Worm (Caenorhabditis elegans): Measurements from ENCODE around the gene usp-33.

Gene usp-33

DNA sequence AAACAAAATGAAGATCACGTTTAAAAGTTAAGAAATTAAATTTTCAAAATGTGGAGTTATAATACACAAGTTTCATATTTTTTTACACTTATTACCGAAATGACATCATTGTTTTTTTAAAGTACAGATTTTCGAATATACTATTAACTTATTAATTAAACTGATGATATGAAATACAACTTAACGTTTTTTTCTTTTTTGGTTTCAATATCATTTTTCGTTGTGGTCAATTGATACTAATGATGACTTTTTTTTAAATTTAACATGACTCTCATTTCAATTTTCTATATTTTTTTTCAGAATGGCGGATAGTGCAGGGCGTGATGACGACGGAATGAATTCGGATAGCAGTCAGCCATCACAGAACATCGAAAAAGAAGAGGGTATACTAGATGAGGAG is at the start of gene usp-33:
TSS of gene usp-33 (plus strand) at position 301 of the 400 bp plus-strand sequence.
- TF ChIP-seq him-1 (tag; optimal IDR thresholded peaks at IDR 0.05), result no peak
- no peak for TF ChIP-seq W03F9.2 (tag; optimal IDR thresholded peaks at IDR 0.05)
- no peak for TF ChIP-seq dao-5 (tag; optimal IDR thresholded peaks at IDR 0.05)

DNA sequence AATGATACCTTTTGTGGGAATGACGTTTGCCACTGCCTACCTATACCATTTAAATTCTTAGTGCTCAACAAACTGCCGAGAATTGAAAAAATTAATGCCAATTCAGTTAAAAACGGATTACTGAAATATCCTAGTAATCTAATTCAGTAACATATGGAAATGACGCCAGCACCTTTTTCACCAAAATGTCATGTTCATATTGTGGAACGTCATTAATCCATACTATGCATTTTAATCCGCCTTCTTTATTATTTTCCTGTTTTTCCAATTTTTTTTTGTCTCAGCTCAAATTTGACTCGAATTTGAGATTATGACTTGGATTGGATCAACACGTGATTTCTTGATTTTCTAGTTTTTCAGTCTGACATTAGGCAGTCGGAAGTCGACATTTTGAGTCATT is 49.7 kb upstream of the usp-33 start:
- TF ChIP-seq him-1 (tag; optimal IDR thresholded peaks at IDR 0.05) (no peak), W03F9.2 (tag; optimal IDR thresholded peaks at IDR 0.05) (no peak), dao-5 (tag; optimal IDR thresholded peaks at IDR 0.05) (no peak)

- TF ChIP-seq him-1 (tag; optimal IDR thresholded peaks at IDR 0.05), result no peak
- no peak for TF ChIP-seq W03F9.2 (tag; optimal IDR thresholded peaks at IDR 0.05)
- no peak for TF ChIP-seq dao-5 (tag; optimal IDR thresholded peaks at IDR 0.05)
These were observed 46.5 kb upstream of the usp-33 start for ce11 chrX:15544671-15545070.

- TF ChIP-seq dao-5 (tag; optimal IDR thresholded peaks at IDR 0.05), result no peak
These were observed 45.7 kb upstream of the usp-33 start for ce11 chrX:15545485-15545884.

DNA sequence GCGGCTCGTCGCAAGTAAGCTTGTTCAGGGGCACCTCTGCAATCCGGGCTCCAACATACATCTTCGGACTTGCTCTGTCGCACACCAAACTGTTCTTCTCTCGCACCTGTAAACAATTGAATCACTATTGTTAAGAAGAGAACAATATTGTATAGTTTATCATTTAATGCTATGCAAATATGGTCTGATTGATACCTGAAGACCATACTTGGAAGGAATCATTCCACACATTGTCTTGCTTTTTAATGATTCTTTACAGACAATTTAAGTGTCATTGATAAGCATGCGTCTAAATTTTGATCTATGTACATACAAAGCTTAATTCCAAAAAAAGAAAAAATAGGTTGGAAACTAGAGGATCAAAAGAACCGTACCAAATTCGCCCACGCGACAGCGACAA is 44.2 kb upstream of the usp-33 start:
- TF ChIP-seq W03F9.2 (tag; optimal IDR thresholded peaks at IDR 0.05), result no peak
- no peak for TF ChIP-seq dao-5 (tag; optimal IDR thresholded peaks at IDR 0.05)
- TF ChIP-seq him-1 (tag; optimal IDR thresholded peaks at IDR 0.05), result no peak

- no peak for TF ChIP-seq W03F9.2 (tag; optimal IDR thresholded peaks at IDR 0.05)
- no peak for TF ChIP-seq him-1 (tag; optimal IDR thresholded peaks at IDR 0.05)
- TF ChIP-seq dao-5 (tag; optimal IDR thresholded peaks at IDR 0.05), result no peak
These were observed 43.3 kb upstream of the usp-33 start for ce11 chrX:15547896-15548295.

- TF ChIP-seq him-1 (tag; optimal IDR thresholded peaks at IDR 0.05) (no peak), W03F9.2 (tag; optimal IDR thresholded peaks at IDR 0.05) (no peak), dao-5 (tag; optimal IDR thresholded peaks at IDR 0.05) (no peak)
These were observed 40.4 kb upstream of the usp-33 start for ce11 chrX:15550769-15551168.

DNA sequence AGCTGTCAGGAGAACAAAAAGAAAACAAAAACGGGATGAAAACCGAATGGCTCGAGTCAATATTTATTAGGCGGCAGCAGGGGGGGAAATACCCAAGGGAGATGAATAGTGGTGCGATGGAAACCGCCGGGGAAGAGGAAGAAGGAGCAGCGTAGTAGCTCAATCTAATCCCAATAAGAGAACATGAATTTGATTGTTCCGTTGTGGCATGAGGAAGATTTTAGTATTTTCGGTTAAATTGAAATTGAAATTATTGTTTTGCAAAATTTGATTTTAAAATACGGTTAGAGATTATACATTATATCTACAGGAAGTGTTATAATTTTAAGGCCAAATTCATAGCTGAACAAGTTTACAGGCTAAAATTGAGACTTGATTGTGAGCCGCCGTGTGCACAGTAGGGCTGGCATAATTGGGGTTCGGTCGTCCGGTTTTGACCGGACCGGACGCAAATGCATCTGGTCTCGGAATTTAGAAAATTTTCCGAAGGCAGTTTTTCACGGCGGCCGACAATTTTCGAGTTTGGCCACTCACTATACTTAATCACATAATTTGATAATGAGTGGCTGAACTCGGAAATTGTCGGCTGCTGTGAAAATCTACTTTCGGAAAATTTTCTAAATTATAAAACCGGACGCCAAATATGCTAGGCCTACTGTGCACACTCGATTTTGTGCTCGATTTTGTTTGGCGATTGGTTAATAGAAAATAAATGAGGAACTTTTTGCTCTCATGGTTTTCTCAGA is 39.0 kb upstream of the usp-33 start:
- TF ChIP-seq W03F9.2 (tag; optimal IDR thresholded peaks at IDR 0.05) (no peak), dao-5 (tag; optimal IDR thresholded peaks at IDR 0.05) (no peak), him-1 (tag; optimal IDR thresholded peaks at IDR 0.05) (no peak)

DNA sequence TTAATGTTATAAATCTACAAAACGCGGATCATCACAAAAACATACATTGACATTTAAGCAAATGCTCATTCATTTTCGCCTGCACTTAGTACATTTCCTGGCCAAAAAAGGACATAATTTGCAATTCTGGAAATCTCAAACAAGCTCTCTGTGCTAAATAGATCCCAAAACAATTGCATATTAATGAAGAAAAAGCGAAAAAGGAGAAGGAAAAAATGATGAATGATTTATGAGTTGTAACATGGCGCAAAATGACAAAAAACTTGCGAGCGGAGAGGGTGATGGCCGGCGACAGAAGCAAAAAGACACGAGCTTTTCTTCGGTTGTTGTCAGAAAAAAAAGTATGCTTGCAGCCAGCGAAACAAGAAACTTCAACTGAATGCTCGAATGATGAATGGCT is 36.3 kb upstream of the usp-33 start:
- TF ChIP-seq W03F9.2 (tag; optimal IDR thresholded peaks at IDR 0.05), result no peak
- no peak for TF ChIP-seq him-1 (tag; optimal IDR thresholded peaks at IDR 0.05)
- no peak for TF ChIP-seq dao-5 (tag; optimal IDR thresholded peaks at IDR 0.05)

DNA sequence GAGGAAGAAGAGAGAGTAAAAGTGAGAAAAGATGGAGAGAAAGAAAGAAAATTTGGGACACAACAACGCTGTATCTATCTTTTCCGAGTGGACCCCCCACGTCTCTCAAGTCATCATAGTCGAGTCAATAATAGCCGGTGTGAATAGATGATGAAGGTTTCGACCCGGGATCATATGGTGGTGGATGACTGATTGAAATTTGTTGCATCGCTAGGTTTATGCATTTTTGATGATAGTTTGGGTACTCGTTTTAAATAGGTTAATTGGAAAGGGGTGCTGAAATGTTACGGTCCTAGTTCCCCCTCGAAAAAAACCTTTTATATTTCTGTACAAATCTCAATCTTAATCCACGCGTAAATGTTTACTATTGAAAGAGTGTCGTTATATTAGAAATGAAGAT is 35.6 kb upstream of the usp-33 start:
- TF ChIP-seq him-1 (tag; optimal IDR thresholded peaks at IDR 0.05) (no peak), W03F9.2 (tag; optimal IDR thresholded peaks at IDR 0.05) (no peak), dao-5 (tag; optimal IDR thresholded peaks at IDR 0.05) (no peak)

ce11 chrX:15557849-15558248 is 33.3 kb upstream of the usp-33 start, which contains the start of gene lron-3:
TSS of gene lron-3 (minus strand) at chrX:15557949.
- TF ChIP-seq dao-5 (tag; optimal IDR thresholded peaks at IDR 0.05), result no peak
- no peak for TF ChIP-seq him-1 (tag; optimal IDR thresholded peaks at IDR 0.05)
- no peak for TF ChIP-seq W03F9.2 (tag; optimal IDR thresholded peaks at IDR 0.05)

ce11 chrX:15559473-15559872 is 31.7 kb upstream of the usp-33 start:
- no peak for TF ChIP-seq W03F9.2 (tag; optimal IDR thresholded peaks at IDR 0.05)
- TF ChIP-seq him-1 (tag; optimal IDR thresholded peaks at IDR 0.05), result no peak
- no peak for TF ChIP-seq dao-5 (tag; optimal IDR thresholded peaks at IDR 0.05)

DNA sequence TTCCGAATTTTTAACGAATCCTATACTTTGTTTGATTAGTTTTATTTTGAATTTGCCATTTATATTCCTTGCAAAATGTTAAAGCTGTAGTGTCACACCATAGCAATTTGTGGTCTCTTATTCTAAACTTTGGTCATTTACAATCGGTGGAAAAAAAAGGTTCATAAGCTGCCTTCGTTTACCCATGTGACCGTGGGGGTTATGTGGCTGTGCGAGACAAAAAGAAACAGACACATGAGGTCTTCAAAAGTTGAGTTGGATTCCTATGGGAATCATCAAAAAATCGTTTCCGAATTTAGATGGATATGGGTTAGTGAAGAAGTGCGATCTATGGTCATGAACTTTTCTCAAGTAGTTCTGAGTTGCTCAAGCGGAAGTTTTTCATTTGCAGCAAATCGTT is 26.8 kb upstream of the usp-33 start:
- TF ChIP-seq him-1 (tag; optimal IDR thresholded peaks at IDR 0.05) (no peak), dao-5 (tag; optimal IDR thresholded peaks at IDR 0.05) (no peak), W03F9.2 (tag; optimal IDR thresholded peaks at IDR 0.05) (no peak)

DNA sequence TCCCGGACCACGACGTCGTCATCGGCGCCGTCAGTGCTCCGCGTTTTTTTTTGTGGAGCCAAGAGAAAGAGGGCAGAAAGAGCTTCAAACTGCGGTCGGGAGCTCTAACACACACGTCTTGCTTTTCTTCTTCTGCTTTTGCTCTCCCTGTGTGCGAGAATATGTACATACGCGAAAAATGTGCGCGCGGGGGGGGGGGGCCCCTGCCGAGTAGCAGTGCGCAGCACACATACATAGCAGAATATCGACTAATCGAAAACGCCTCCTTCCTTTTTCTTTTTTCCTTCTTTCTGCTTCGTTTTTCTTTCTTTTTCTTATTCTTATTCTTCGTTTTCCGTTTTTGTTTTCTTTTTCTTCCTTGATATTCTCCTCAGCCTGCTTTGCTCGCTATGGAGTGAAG is 24.5 kb upstream of the usp-33 start:
- no peak for TF ChIP-seq W03F9.2 (tag; optimal IDR thresholded peaks at IDR 0.05)
- no peak for TF ChIP-seq dao-5 (tag; optimal IDR thresholded peaks at IDR 0.05)
- peak; percentile 77 for TF ChIP-seq him-1 (tag; optimal IDR thresholded peaks at IDR 0.05)

All from whole organism, L4/young adult.